Worm (Caenorhabditis elegans) whole organism, L1 larva: Measurements from ENCODE around the gene T01B7.5.

ENCODE experiments used
- C04F5.9 ChIP-seq: sonication (generic microtip); optimal IDR thresholded peaks from 2 replicates; lab custom pipeline; 2016; ENCODE audit warnings: missing genetic modification characterization, missing compliant biosample characterization
- C16A3.4 ChIP-seq: fragments of 150-350 bp; optimal IDR thresholded peaks from 2 replicates; lab custom pipeline; 2014; ENCODE audit warnings: missing biosample characterization, missing genetic modification characterization
- aha-1 ChIP-seq: fragments of 150-350 bp; optimal IDR thresholded peaks from 2 replicates; lab custom pipeline; 2014; ENCODE audit warnings: missing biosample characterization, missing genetic modification characterization
- blmp-1 ChIP-seq: fragments of 150-350 bp; optimal IDR thresholded peaks from 2 replicates; lab custom pipeline; 2014; ENCODE audit warnings: missing biosample characterization, missing genetic modification characterization
- ceh-63 ChIP-seq: fragments of 200-800 bp; sonication (Bioruptor generic); optimal IDR thresholded peaks from 2 replicates; lab custom pipeline; 2018; ENCODE audit warnings: mild to moderate bottlenecking, missing genetic modification characterization, missing compliant biosample characterization
- ceh-8 ChIP-seq: fragments of 200-800 bp; sonication (Bioruptor generic); optimal IDR thresholded peaks from 2 replicates; lab custom pipeline; 2018; ENCODE audit warnings: mild to moderate bottlenecking, missing genetic modification characterization, moderate library complexity, missing compliant biosample characterization
- ceh-82 ChIP-seq, 3 experiments: fragments of 150-350 bp in 1 of 3; sonication (generic microtip) in 2 of 3; optimal IDR thresholded peaks; 2 replicates each; lab custom pipeline; 2014 to 2017; ENCODE audit warnings: missing biosample characterization in 3 of 3, missing genetic modification characterization in 3 of 3
- ceh-88 ChIP-seq: fragments of 200-800 bp; sonication (Bioruptor generic); IDR thresholded peaks from 2 replicates; pipeline ENCODE4 v1.3.6; 2022; ENCODE audit warnings: missing genetic modification characterization, missing compliant biosample characterization
- dsc-1 ChIP-seq: sonication (generic microtip); optimal IDR thresholded peaks from 2 replicates; lab custom pipeline; 2016; ENCODE audit warnings: mild to moderate bottlenecking, missing genetic modification characterization, missing compliant biosample characterization
- egl-13 ChIP-seq: sonication (generic microtip); optimal IDR thresholded peaks from 2 replicates; lab custom pipeline; 2016; ENCODE audit warnings: missing genotype, missing genetic modification reagents, missing genetic modification characterization, missing compliant biosample characterization
- elt-2 ChIP-seq: sonication (generic microtip); optimal IDR thresholded peaks from 2 replicates; lab custom pipeline; 2016; ENCODE audit warnings: missing genetic modification characterization, mild to moderate bottlenecking, inconsistent platforms, missing compliant biosample characterization, missing genetic modification reagents
- fkh-4 ChIP-seq: sonication (generic microtip); optimal IDR thresholded peaks from 2 replicates; lab custom pipeline; 2016; ENCODE audit warnings: missing compliant biosample characterization, missing genetic modification characterization, borderline replicate concordance
- fkh-8 ChIP-seq: sonication (generic microtip); optimal IDR thresholded peaks from 2 replicates; lab custom pipeline; 2016; ENCODE audit warnings: mild to moderate bottlenecking, missing genetic modification characterization, missing compliant biosample characterization
- hlh-17 ChIP-seq: fragments of 200-800 bp; sonication (Bioruptor generic); optimal IDR thresholded peaks from 2 replicates; lab custom pipeline; 2018; ENCODE audit warnings: missing genetic modification characterization, mild to moderate bottlenecking, missing compliant biosample characterization, moderate library complexity, borderline replicate concordance
- irx-1 ChIP-seq: sonication (generic microtip); optimal IDR thresholded peaks from 2 replicates; lab custom pipeline; 2016; ENCODE audit warnings: missing genetic modification characterization, missing compliant biosample characterization
- isw-1 ChIP-seq: fragments of 200-800 bp; sonication (Bioruptor generic); IDR thresholded peaks from 2 replicates; pipeline ENCODE4 v1.3.6; 2022; ENCODE audit warnings: missing genetic modification characterization, missing compliant biosample characterization
- lin-13 ChIP-seq: fragments of 150-350 bp; optimal IDR thresholded peaks from 2 replicates; lab custom pipeline; 2014; ENCODE audit warnings: missing biosample characterization, missing genetic modification reagents, missing genetic modification characterization
- lin-14 ChIP-seq: fragments of 200-800 bp; sonication (Bioruptor generic); optimal IDR thresholded peaks from 2 replicates; lab custom pipeline; 2018; ENCODE audit warnings: mild to moderate bottlenecking, missing genetic modification characterization, moderate library complexity, missing compliant biosample characterization
- lin-15B ChIP-seq: fragments of 150-350 bp; sonication (generic microtip); optimal IDR thresholded peaks from 3 replicates; lab custom pipeline; 2014; ENCODE audit warnings: missing biosample characterization, missing genetic modification characterization
- lin-35 ChIP-seq, 2 experiments: fragments of 150-350 bp; optimal IDR thresholded peaks; 2 replicates each; lab custom pipeline; 2014; ENCODE audit warnings: missing biosample characterization in 2 of 2, missing genetic modification characterization in 2 of 2, missing genetic modification reagents in 2 of 2
- lin-39 ChIP-seq: fragments of 150-350 bp; optimal IDR thresholded peaks from 2 replicates; lab custom pipeline; 2014; ENCODE audit warnings: missing biosample characterization, missing genetic modification reagents, missing genetic modification characterization
- lsy-2 ChIP-seq, 2 experiments: fragments of 150-350 bp; optimal IDR thresholded peaks; 2 replicates each; lab custom pipeline; 2014; ENCODE audit warnings: missing biosample characterization in 2 of 2, missing genetic modification characterization in 2 of 2
- mdl-1 ChIP-seq, 2 experiments: fragments of 150-350 bp; optimal IDR thresholded peaks; 2 replicates each; lab custom pipeline; 2014 to 2017; ENCODE audit warnings: missing biosample characterization in 2 of 2, missing genetic modification characterization in 2 of 2, inconsistent platforms in 1 of 2
- mef-2 ChIP-seq: fragments of 150-350 bp; optimal IDR thresholded peaks from 2 replicates; lab custom pipeline; 2014; ENCODE audit warnings: missing biosample characterization, missing genetic modification characterization
- mep-1 ChIP-seq: fragments of 150-350 bp; optimal IDR thresholded peaks from 2 replicates; lab custom pipeline; 2014; ENCODE audit warnings: missing biosample characterization, missing genetic modification characterization
- nhr-19 ChIP-seq: fragments of 200-800 bp; sonication (Bioruptor generic); conservative IDR thresholded peaks from 2 replicates; pipeline ENCODE4 v1.3.6; 2022; ENCODE audit warnings: missing genetic modification characterization, missing compliant biosample characterization
- nhr-20 ChIP-seq: sonication (generic microtip); optimal IDR thresholded peaks from 2 replicates; lab custom pipeline; 2016; ENCODE audit warnings: mild to moderate bottlenecking, missing genetic modification characterization, missing compliant biosample characterization
- nhr-28 ChIP-seq: fragments of 150-350 bp; optimal IDR thresholded peaks from 2 replicates; lab custom pipeline; 2014; ENCODE audit warnings: missing biosample characterization, missing genetic modification characterization
- nhr-71 ChIP-seq: sonication (generic microtip); optimal IDR thresholded peaks from 2 replicates; lab custom pipeline; 2016; ENCODE audit warnings: mild to moderate bottlenecking, missing genetic modification characterization, moderate library complexity, missing compliant biosample characterization
- nhr-76 ChIP-seq: sonication (generic microtip); optimal IDR thresholded peaks from 2 replicates; lab custom pipeline; 2017; ENCODE audit warnings: missing biosample characterization, missing genetic modification characterization
- nhr-77 ChIP-seq: fragments of 150-350 bp; optimal IDR thresholded peaks from 2 replicates; lab custom pipeline; 2014; ENCODE audit warnings: missing biosample characterization, missing genetic modification characterization
- nhr-84 ChIP-seq: sonication (generic microtip); optimal IDR thresholded peaks from 2 replicates; lab custom pipeline; 2017; ENCODE audit warnings: missing biosample characterization, missing genetic modification characterization
- nhr-85 ChIP-seq: sonication (generic microtip); peaks from one replicate; lab custom pipeline; 2016; ENCODE audit warnings: missing genetic modification characterization, inconsistent platforms, missing compliant biosample characterization
- nhr-90 ChIP-seq: sonication (generic microtip); optimal IDR thresholded peaks from 2 replicates; lab custom pipeline; 2016; ENCODE audit warnings: mild to moderate bottlenecking, missing genetic modification characterization, missing compliant biosample characterization; ENCODE audit not compliant: poor library complexity
- rnt-1 ChIP-seq: sonication (generic microtip); optimal IDR thresholded peaks from 2 replicates; lab custom pipeline; 2016; ENCODE audit warnings: mild to moderate bottlenecking, missing genetic modification characterization, moderate library complexity, missing compliant biosample characterization
- skn-1 ChIP-seq: fragments of 150-350 bp; optimal IDR thresholded peaks from 2 replicates; lab custom pipeline; 2014; ENCODE audit warnings: missing biosample characterization, missing genetic modification characterization
- snu-23 ChIP-seq: sonication (generic microtip); optimal IDR thresholded peaks from 2 replicates; lab custom pipeline; 2016; ENCODE audit warnings: missing genetic modification characterization, missing compliant biosample characterization
- sptf-1 ChIP-seq: fragments of 150-350 bp; optimal IDR thresholded peaks from 2 replicates; lab custom pipeline; 2014; ENCODE audit warnings: missing biosample characterization, missing genetic modification characterization
- sup-37 ChIP-seq: fragments of 200-800 bp; sonication (Bioruptor generic); optimal IDR thresholded peaks from 2 replicates; lab custom pipeline; 2018; ENCODE audit warnings: mild to moderate bottlenecking, missing genetic modification characterization, missing compliant biosample characterization
- swsn-7 ChIP-seq: sonication (generic microtip); optimal IDR thresholded peaks from 2 replicates; lab custom pipeline; 2016; ENCODE audit warnings: missing genetic modification characterization, missing compliant biosample characterization
- tlp-1 ChIP-seq: fragments of 150-350 bp; optimal IDR thresholded peaks from 2 replicates; lab custom pipeline; 2014; ENCODE audit warnings: missing biosample characterization, missing genetic modification characterization
- unc-130 ChIP-seq: fragments of 150-350 bp; optimal IDR thresholded peaks from 2 replicates; lab custom pipeline; 2017; ENCODE audit warnings: missing biosample characterization, missing genetic modification characterization, inconsistent platforms
- unc-30 ChIP-seq: sonication (generic microtip); optimal IDR thresholded peaks from 2 replicates; lab custom pipeline; 2017; ENCODE audit warnings: missing biosample characterization, missing genetic modification characterization
- unc-86 ChIP-seq: sonication (generic microtip); optimal IDR thresholded peaks from 2 replicates; lab custom pipeline; 2016; ENCODE audit warnings: missing genetic modification characterization, missing compliant biosample characterization
- xbp-1 ChIP-seq: sonication (generic microtip); optimal IDR thresholded peaks from 2 replicates; lab custom pipeline; 2016; ENCODE audit warnings: missing genetic modification characterization, missing compliant biosample characterization
- zag-1 ChIP-seq: fragments of 150-350 bp; optimal IDR thresholded peaks from 2 replicates; lab custom pipeline; 2014; ENCODE audit warnings: missing biosample characterization, missing genetic modification characterization
- zip-4 ChIP-seq: fragments of 200-800 bp; sonication (Bioruptor generic); optimal IDR thresholded peaks from 2 replicates; lab custom pipeline; 2018; ENCODE audit warnings: mild to moderate bottlenecking, missing genetic modification characterization, moderate library complexity, missing compliant biosample characterization
- ztf-11 ChIP-seq, 2 experiments: sonication (generic microtip); optimal IDR thresholded peaks; 2 replicates each; lab custom pipeline; 2016 to 2017; ENCODE audit warnings: missing genetic modification characterization in 2 of 2, missing biosample characterization in 1 of 2, missing compliant biosample characterization in 1 of 2

The T01B7.5 gene

ce11 chrII:8675369-8675768 is 41.3 kb upstream of the T01B7.5 start (continued):
- TF ChIP-seq unc-30 (tag; lab: Kevin White, UChicago) (no peak), ceh-88 (no peak), fkh-8 (tag; lab: Kevin White, UChicago) (no peak), skn-1 (tag; lab: Kevin White, UChicago) (peak; percentile 59), mef-2 (no peak), ceh-82 (tag; optimal IDR thresholded peaks at IDR 0.05; lab: Kevin White, UChicago) (no peak), lsy-2 (tag; optimal IDR thresholded peaks at IDR 0.05; lab: Kevin White, UChicago) (peak in 1 of 2 experiments; percentile 19), zip-4 (GFP tag; lab: Kevin White, UChicago) (peak; percentile 17), egl-13 (tag; lab: Kevin White, UChicago) (no peak), sptf-1 (tag; lab: Kevin White, UChicago) (no peak), lin-13 (GFP tag; lab: Kevin White, UChicago) (no peak), swsn-7 (tag; lab: Kevin White, UChicago) (no peak), zag-1 (tag; lab: Kevin White, UChicago) (no peak), ztf-11 (tag; optimal IDR thresholded peaks at IDR 0.05; lab: Kevin White, UChicago) (no peak), blmp-1 (peak; percentile 34), lin-14 (GFP tag; lab: Kevin White, UChicago) (peak; percentile 41), nhr-77 (no peak), ceh-8 (GFP tag; lab: Kevin White, UChicago) (no peak), mdl-1 (tag; optimal IDR thresholded peaks at IDR 0.05; lab: Kevin White, UChicago) (no peak), nhr-28 (tag; lab: Kevin White, UChicago) (no peak), lin-15B (no peak), fkh-4 (tag; lab: Kevin White, UChicago) (no peak)

DNA sequence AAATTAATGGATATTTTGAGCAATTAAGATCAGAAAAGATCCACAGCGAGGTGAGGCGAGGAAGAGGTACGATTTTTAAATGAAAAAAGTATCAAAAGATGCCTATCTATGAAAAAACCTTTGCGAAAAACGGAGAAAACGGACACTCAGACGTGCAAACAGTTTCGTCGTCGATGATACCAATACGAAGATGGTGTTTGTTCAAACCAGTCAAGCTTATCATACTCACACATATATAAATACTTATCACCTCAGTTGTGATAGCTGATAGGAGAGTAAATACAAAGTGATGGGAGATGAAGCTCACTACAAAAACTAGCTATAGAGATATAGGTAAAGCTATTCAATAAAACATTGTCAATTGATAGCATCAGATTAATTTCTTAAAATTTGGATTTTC is 36.8 kb upstream of the T01B7.5 start:
- TF ChIP-seq tlp-1 (peak; percentile 19), ceh-63 (GFP tag; lab: Kevin White, UChicago) (no peak), elt-2 (peak; percentile 55), lin-35 (GFP tag; optimal IDR thresholded peaks at IDR 0.05; lab: Kevin White, UChicago) (no peak), lin-14 (GFP tag; lab: Kevin White, UChicago) (peak; percentile 6), snu-23 (no peak)

ce11 chrII:8683933-8684332 is 32.7 kb upstream of the T01B7.5 start:
- TF ChIP-seq ztf-11 (tag; optimal IDR thresholded peaks at IDR 0.05; lab: Kevin White, UChicago) (peak in 1 of 2 experiments; percentile 24), unc-86 (tag; lab: Kevin White, UChicago) (peak; percentile 50), nhr-19 (GFP tag; lab: Robert Waterston, UW) (peak; percentile 21; the same call in 1 of the 2 replicates), C16A3.4 (tag; lab: Kevin White, UChicago) (peak; percentile 53), nhr-84 (tag; lab: Kevin White, UChicago) (no peak), mep-1 (tag; lab: Kevin White, UChicago) (peak; percentile 76), isw-1 (GFP tag; lab: Robert Waterston, UW) (peak; percentile 37), xbp-1 (tag; lab: Kevin White, UChicago) (peak; percentile 46), nhr-85 (tag; lab: Kevin White, UChicago) (peak; percentile 71), C04F5.9 (tag; lab: Kevin White, UChicago) (peak; percentile 4), lin-15B (peak; percentile 29), lin-35 (GFP tag; optimal IDR thresholded peaks at IDR 0.05; lab: Kevin White, UChicago) (peak; percentile 1 to 52), swsn-7 (tag; lab: Kevin White, UChicago) (peak; percentile 67), irx-1 (tag; lab: Kevin White, UChicago) (peak; percentile 1), sup-37 (GFP tag; lab: Kevin White, UChicago) (no peak), lin-13 (GFP tag; lab: Kevin White, UChicago) (peak; percentile 5), ceh-8 (GFP tag; lab: Kevin White, UChicago) (no peak), ceh-82 (tag; optimal IDR thresholded peaks at IDR 0.05; lab: Kevin White, UChicago) (peak; percentile 39 to 57 (median 44)), skn-1 (tag; lab: Kevin White, UChicago) (no peak), aha-1 (tag; lab: Kevin White, UChicago) (no peak), ceh-88 (peak; percentile 15; the same call in 1 of the 2 replicates), snu-23 (peak; percentile 69), fkh-8 (tag; lab: Kevin White, UChicago) (peak; percentile 42), unc-130 (peak; percentile 63), egl-13 (tag; lab: Kevin White, UChicago) (peak; percentile 21), nhr-76 (no peak), lin-39 (peak; percentile 18), nhr-20 (tag; lab: Kevin White, UChicago) (peak; percentile 56), hlh-17 (GFP tag; lab: Kevin White, UChicago) (no peak), rnt-1 (tag; lab: Kevin White, UChicago) (peak; percentile 74), dsc-1 (peak; percentile 67), nhr-90 (peak; percentile 17), lin-14 (GFP tag; lab: Kevin White, UChicago) (peak; percentile 72), lsy-2 (tag; optimal IDR thresholded peaks at IDR 0.05; lab: Kevin White, UChicago) (peak; percentile 69 to 79), nhr-71 (tag; lab: Kevin White, UChicago) (peak; percentile 76)
